3 worm cellular contexts compared by ENCODE assay signal in the genomic region with DNA sequence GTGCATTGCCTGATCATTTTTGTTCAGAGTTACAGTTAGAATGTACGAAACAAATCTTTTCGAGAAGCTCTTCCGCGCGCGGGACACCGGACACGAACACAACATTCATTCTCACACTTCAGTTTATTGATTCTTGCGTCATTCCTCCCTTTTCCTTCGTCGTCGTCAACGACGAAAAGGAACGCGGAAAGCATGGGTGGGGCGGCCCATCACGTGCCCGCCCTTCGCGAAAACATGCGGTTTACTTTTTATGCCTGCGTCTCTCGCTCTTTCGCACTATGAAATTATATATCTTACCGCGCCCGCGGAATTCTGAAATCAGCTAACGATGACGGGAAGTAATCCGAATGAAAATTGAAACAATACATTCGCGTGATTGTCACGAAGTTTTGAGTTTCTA.
TF ChIP-seq lines count a peak whose summit lies in the region.

No protein-coding gene starts in this region.

TF ChIP-seq in whole organism, L2 larva, 48 proteins besides CTCF, POLR2A, EP300 and RAD21 (continued from another document):
- peak; percentile 23 for TF ChIP-seq sem-4 (tag; optimal IDR thresholded peaks at IDR 0.05; lab: Kevin White, UChicago)
- TF ChIP-seq lsy-2 (tag; optimal IDR thresholded peaks at IDR 0.05; lab: Kevin White, UChicago), result peak in 1 of 2 experiments; percentile 65
- no peak for TF ChIP-seq unc-55 (GFP tag; optimal IDR thresholded peaks at IDR 0.05; lab: Kevin White, UChicago)
- TF ChIP-seq nhr-21 (tag; optimal IDR thresholded peaks at IDR 0.05; lab: Kevin White, UChicago), result peak; percentile 71
- TF ChIP-seq crh-2 (tag; optimal IDR thresholded peaks at IDR 0.05; lab: Kevin White, UChicago), result peak; percentile 41
- TF ChIP-seq sma-3 (GFP tag; optimal IDR thresholded peaks at IDR 0.05; lab: Kevin White, UChicago), result peak; percentile 53
- TF ChIP-seq C34F6.9 (tag; optimal IDR thresholded peaks at IDR 0.05; lab: Kevin White, UChicago), result peak; percentile 79
- TF ChIP-seq egl-27 (tag; optimal IDR thresholded peaks at IDR 0.05; lab: Kevin White, UChicago), result no peak
- TF ChIP-seq ceh-16 (tag; optimal IDR thresholded peaks at IDR 0.05; lab: Kevin White, UChicago), result no peak

TF ChIP-seq in whole organism, L4 larva, 104 proteins besides CTCF, POLR2A, EP300 and RAD21 (continued from another document and continues in another):
- TF ChIP-seq T26A8.4 (GFP tag; IDR thresholded peaks at IDR 0.05; lab: Robert Waterston, UW), result 0 out of 2 replicates have a peak, but pooled peaks have one; percentile 21
- TF ChIP-seq tra-1 (GFP tag; IDR thresholded peaks at IDR 0.05; lab: Robert Waterston, UW), result 0 out of 2 replicates have a peak, but pooled peaks have one; percentile 40
- no peak for TF ChIP-seq ceh-82 (tag; optimal IDR thresholded peaks at IDR 0.05; lab: Kevin White, UChicago)
- TF ChIP-seq zip-11 (GFP tag; IDR thresholded peaks at IDR 0.05; lab: Robert Waterston, UW), result no peak
- TF ChIP-seq nhr-42 (GFP tag; IDR thresholded peaks at IDR 0.05; lab: Robert Waterston, UW), result no peak
- TF ChIP-seq ceh-44 (GFP tag; IDR thresholded peaks at IDR 0.05; lab: Robert Waterston, UW), result no peak
- TF ChIP-seq dmd-6 (GFP tag; IDR thresholded peaks at IDR 0.05; lab: Robert Waterston, UW), result peak; percentile 51
- no peak for TF ChIP-seq Y5F2A.4 (GFP tag; optimal IDR thresholded peaks at IDR 0.05; lab: Kevin White, UChicago)
- peak; percentile 98 for TF ChIP-seq hlh-30 (tag; optimal IDR thresholded peaks at IDR 0.05; lab: Kevin White, UChicago; ENCODE audit: insufficient read depth)
- TF ChIP-seq lin-13 (GFP tag; optimal IDR thresholded peaks at IDR 0.05; lab: Kevin White, UChicago), result peak; percentile 42
- TF ChIP-seq pha-4 (GFP tag; IDR thresholded peaks at IDR 0.05; lab: Robert Waterston, UW), result no peak
- TF ChIP-seq pha-4 (tag; optimal IDR thresholded peaks at IDR 0.05; lab: Kevin White, UChicago), result no peak
- no peak for TF ChIP-seq lim-7 (GFP tag; IDR thresholded peaks at IDR 0.05; lab: Robert Waterston, UW)
- peak; percentile 52; the same call in 1 of the 2 replicates for TF ChIP-seq hmg-1.1 (GFP tag; IDR thresholded peaks at IDR 0.05; lab: Robert Waterston, UW)
- TF ChIP-seq dve-1 (tag; optimal IDR thresholded peaks at IDR 0.05; lab: Kevin White, UChicago; ENCODE audit: insufficient read depth), result peak; percentile 67
- no peak for TF ChIP-seq nhr-77 (tag; optimal IDR thresholded peaks at IDR 0.05; lab: Kevin White, UChicago)
- no peak for TF ChIP-seq arid-1 (GFP tag; conservative IDR thresholded peaks at IDR 0.05; lab: Robert Waterston, UW)
- TF ChIP-seq spr-1 (tag; optimal IDR thresholded peaks at IDR 0.05; lab: Kevin White, UChicago), result peak; percentile 46
- no peak for TF ChIP-seq spr-3 (GFP tag; optimal IDR thresholded peaks at IDR 0.05; lab: Kevin White, UChicago)
- no peak for TF ChIP-seq Y105C5A.15 (GFP tag; IDR thresholded peaks at IDR 0.05; lab: Robert Waterston, UW)
- peak; percentile 98 for TF ChIP-seq aha-1 (tag; lab: Kevin White, UChicago)
- no peak for TF ChIP-seq attf-4 (tag; optimal IDR thresholded peaks at IDR 0.05; lab: Kevin White, UChicago)
- peak; percentile 31 for TF ChIP-seq nhr-28 (tag; optimal IDR thresholded peaks at IDR 0.05; lab: Kevin White, UChicago)
- no peak for TF ChIP-seq lin-15B (tag; optimal IDR thresholded peaks at IDR 0.05; lab: Kevin White, UChicago)
- no peak for TF ChIP-seq fos-1 (tag; optimal IDR thresholded peaks at IDR 0.05; lab: Kevin White, UChicago)
- peak; percentile 64 for TF ChIP-seq nhr-48 (tag; optimal IDR thresholded peaks at IDR 0.05; lab: Kevin White, UChicago)
- TF ChIP-seq nhr-6 (tag; optimal IDR thresholded peaks at IDR 0.05; lab: Kevin White, UChicago), result no peak
- TF ChIP-seq ztf-11 (tag; optimal IDR thresholded peaks at IDR 0.05; lab: Kevin White, UChicago), result no peak
- peak; percentile 21 for TF ChIP-seq mes-2 (tag; optimal IDR thresholded peaks at IDR 0.05; lab: Kevin White, UChicago; ENCODE audit: poor library complexity, severe bottlenecking)
- peak; percentile 51 for TF ChIP-seq dpl-1 (GFP tag; optimal IDR thresholded peaks at IDR 0.05; lab: Kevin White, UChicago)
- TF ChIP-seq rbr-2 (tag; optimal IDR thresholded peaks at IDR 0.05; lab: Kevin White, UChicago), result peak; percentile 46
- no peak for TF ChIP-seq unc-39 (tag; optimal IDR thresholded peaks at IDR 0.05; lab: Kevin White, UChicago)
- TF ChIP-seq nhr-41 (GFP tag; IDR thresholded peaks at IDR 0.05; lab: Robert Waterston, UW), result no peak
- TF ChIP-seq zfp-3 (GFP tag; conservative IDR thresholded peaks at IDR 0.05; lab: Robert Waterston, UW), result no peak
- peak in 1 of 2 experiments; percentile 52 for TF ChIP-seq hif-1 (tag; optimal IDR thresholded peaks at IDR 0.05; lab: Kevin White, UChicago)
- no peak for TF ChIP-seq ceh-32 (tag; optimal IDR thresholded peaks at IDR 0.05; lab: Kevin White, UChicago; ENCODE audit: poor library complexity)
- no peak for TF ChIP-seq daf-19 (GFP tag; conservative IDR thresholded peaks at IDR 0.05; lab: Robert Waterston, UW)
- TF ChIP-seq Y75B8A.6 (GFP tag; IDR thresholded peaks at IDR 0.05; lab: Robert Waterston, UW), result no peak
- peak; percentile 48; the same call in 1 of the 2 replicates for TF ChIP-seq egl-43 (GFP tag; IDR thresholded peaks at IDR 0.05; lab: Robert Waterston, UW)
- no peak for TF ChIP-seq madf-5 (GFP tag; IDR thresholded peaks at IDR 0.05; lab: Robert Waterston, UW)
- TF ChIP-seq T20F7.1 (GFP tag; optimal IDR thresholded peaks at IDR 0.05; lab: Kevin White, UChicago), result no peak
- TF ChIP-seq lin-1 (GFP tag; IDR thresholded peaks at IDR 0.05; lab: Robert Waterston, UW), result 0 out of 2 replicates have a peak, but pooled peaks have one; percentile 32
- TF ChIP-seq vab-7 (GFP tag; IDR thresholded peaks at IDR 0.05; lab: Robert Waterston, UW), result no peak
- TF ChIP-seq ceh-28 (tag; optimal IDR thresholded peaks at IDR 0.05; lab: Kevin White, UChicago), result no peak
- TF ChIP-seq saeg-2 (GFP tag; IDR thresholded peaks at IDR 0.05; lab: Robert Waterston, UW), result 0 out of 2 replicates have a peak, but pooled peaks have one; percentile 11
- no peak for TF ChIP-seq duxl-1 (tag; optimal IDR thresholded peaks at IDR 0.05; lab: Kevin White, UChicago; ENCODE audit: poor library complexity)
- TF ChIP-seq F37D6.2 (tag; optimal IDR thresholded peaks at IDR 0.05; lab: Kevin White, UChicago), result peak; percentile 29
- peak; percentile 62; the same call in 1 of the 2 replicates for TF ChIP-seq ceh-20 (GFP tag; IDR thresholded peaks at IDR 0.05; lab: Robert Waterston, UW)
- TF ChIP-seq cey-2 (tag; optimal IDR thresholded peaks at IDR 0.05; lab: Kevin White, UChicago; ENCODE audit: borderline replicate concordance, insufficient read depth), result no peak
- TF ChIP-seq dmd-9 (GFP tag; IDR thresholded peaks at IDR 0.05; lab: Robert Waterston, UW), result no peak
- TF ChIP-seq snpc-1.2 (GFP tag; IDR thresholded peaks at IDR 0.05; lab: Robert Waterston, UW), result no peak
- peak; percentile 66; the same call in 1 of the 2 replicates for TF ChIP-seq ctbp-1 (GFP tag; IDR thresholded peaks at IDR 0.05; lab: Robert Waterston, UW)
- TF ChIP-seq ceh-62 (tag; optimal IDR thresholded peaks at IDR 0.05; lab: Kevin White, UChicago), result no peak
- TF ChIP-seq nhr-25 (tag; optimal IDR thresholded peaks at IDR 0.05; lab: Kevin White, UChicago; ENCODE audit: borderline replicate concordance, insufficient read depth), result no peak
- TF ChIP-seq daf-8 (GFP tag; IDR thresholded peaks at IDR 0.05; lab: Robert Waterston, UW), result no peak
- TF ChIP-seq mdt-29 (GFP tag; IDR thresholded peaks at IDR 0.05; lab: Robert Waterston, UW), result no peak
- TF ChIP-seq set-16 (GFP tag; IDR thresholded peaks at IDR 0.05; lab: Robert Waterston, UW), result no peak
- TF ChIP-seq jun-1 (tag; optimal IDR thresholded peaks at IDR 0.05; lab: Kevin White, UChicago), result no peak

TF ChIP-seq in whole organism, late embryonic, 69 proteins besides CTCF, POLR2A, EP300 and RAD21 (continued from another document):
- no peak for TF ChIP-seq odd-2 (tag; optimal IDR thresholded peaks at IDR 0.05; lab: Kevin White, UChicago)
- TF ChIP-seq pag-3 (tag; optimal IDR thresholded peaks at IDR 0.05; lab: Kevin White, UChicago; ENCODE audit: borderline replicate concordance), result no peak
- TF ChIP-seq nfya-1 (tag; optimal IDR thresholded peaks at IDR 0.05; lab: Kevin White, UChicago), result peak; percentile 48
- TF ChIP-seq ttx-3 (tag; optimal IDR thresholded peaks at IDR 0.05; lab: Kevin White, UChicago), result no peak
- TF ChIP-seq hlh-15 (tag; optimal IDR thresholded peaks at IDR 0.05; lab: Kevin White, UChicago), result no peak
- no peak for TF ChIP-seq pros-1 (tag; optimal IDR thresholded peaks at IDR 0.05; lab: Kevin White, UChicago)
- TF ChIP-seq ahr-1 (tag; optimal IDR thresholded peaks at IDR 0.05; lab: Kevin White, UChicago), result no peak
- peak; percentile 39 for TF ChIP-seq ref-2 (tag; optimal IDR thresholded peaks at IDR 0.05; lab: Kevin White, UChicago)
- peak; percentile 41 for TF ChIP-seq unc-42 (tag; optimal IDR thresholded peaks at IDR 0.05; lab: Kevin White, UChicago)
- TF ChIP-seq ceh-30 (tag; optimal IDR thresholded peaks at IDR 0.05; lab: Kevin White, UChicago), result no peak
- TF ChIP-seq ceh-31 (tag; optimal IDR thresholded peaks at IDR 0.05; lab: Kevin White, UChicago), result peak; percentile 57
- TF ChIP-seq T23F11.4 (GFP tag; optimal IDR thresholded peaks at IDR 0.05; lab: Kevin White, UChicago), result no peak
- no peak for TF ChIP-seq syd-9 (tag; optimal IDR thresholded peaks at IDR 0.05; lab: Kevin White, UChicago)
- peak; percentile 2 for TF ChIP-seq ceh-2 (tag; optimal IDR thresholded peaks at IDR 0.05; lab: Kevin White, UChicago)
- no peak for TF ChIP-seq ceh-14 (tag; optimal IDR thresholded peaks at IDR 0.05; lab: Kevin White, UChicago)
- no peak for TF ChIP-seq madf-2 (tag; optimal IDR thresholded peaks at IDR 0.05; lab: Kevin White, UChicago)
- TF ChIP-seq ceh-22 (tag; optimal IDR thresholded peaks at IDR 0.05; lab: Kevin White, UChicago), result no peak
- TF ChIP-seq fkh-6 (tag; optimal IDR thresholded peaks at IDR 0.05; lab: Kevin White, UChicago), result no peak
- no peak for TF ChIP-seq sox-2 (GFP tag; IDR thresholded peaks at IDR 0.05; lab: Robert Waterston, UW)
- TF ChIP-seq tbx-7 (tag; optimal IDR thresholded peaks at IDR 0.05; lab: Kevin White, UChicago), result no peak
- no peak for TF ChIP-seq K02D7.2 (tag; optimal IDR thresholded peaks at IDR 0.05; lab: Kevin White, UChicago)
- TF ChIP-seq tbx-2 (tag; optimal IDR thresholded peaks at IDR 0.05; lab: Kevin White, UChicago), result peak; percentile 24
- TF ChIP-seq ceh-34 (tag; optimal IDR thresholded peaks at IDR 0.05; lab: Kevin White, UChicago), result peak; percentile 80
